Worm (Caenorhabditis elegans): ENCODE measurements around the gene C37C3.9.
A peak's percentile ranks its signal among the peaks of the same experiment; 100 is the strongest.

The C37C3.9 gene

ce11 chrV:7854603-7855002, at the start of gene C37C3.9, which contains the start of gene C37C3.18:
Gene C37C3.9 (minus strand): TSS chrV:7854700.
Gene C37C3.18 (plus strand): TSS chrV:7854993.
- TF ChIP-seq R02D3.7 (tag; optimal IDR thresholded peaks at IDR 0.05) (no peak), mxl-2 (GFP tag; conservative IDR thresholded peaks at IDR 0.05) (no peak), unc-130 (GFP tag; optimal IDR thresholded peaks at IDR 0.05) (no peak), zfp-3 (GFP tag; conservative IDR thresholded peaks at IDR 0.05) (no peak), madf-9 (GFP tag; conservative IDR thresholded peaks at IDR 0.05) (no peak), tag-97 (GFP tag; IDR thresholded peaks at IDR 0.05) (no peak), zag-1 (tag; optimal IDR thresholded peaks at IDR 0.05) (no peak), ztf-11 (tag; optimal IDR thresholded peaks at IDR 0.05) (no peak), nhr-28 (tag; optimal IDR thresholded peaks at IDR 0.05) (peak; percentile 83), snpc-4 (tag; optimal IDR thresholded peaks at IDR 0.05) (peak; percentile 72), mdl-1 (tag; optimal IDR thresholded peaks at IDR 0.05) (peak; percentile 63 to 78), ceh-20 (GFP tag; IDR thresholded peaks at IDR 0.05) (peak; percentile 55), hlh-11 (tag; optimal IDR thresholded peaks at IDR 0.05) (peak; percentile 88), nhr-41 (GFP tag; IDR thresholded peaks at IDR 0.05) (no peak), spr-1 (tag; optimal IDR thresholded peaks at IDR 0.05) (peak; percentile 2), madf-5 (GFP tag; IDR thresholded peaks at IDR 0.05) (no peak), zip-11 (GFP tag; IDR thresholded peaks at IDR 0.05) (no peak), saeg-2 (GFP tag; IDR thresholded peaks at IDR 0.05) (no peak), unc-39 (tag; optimal IDR thresholded peaks at IDR 0.05) (no peak), sdz-12 (GFP tag; optimal IDR thresholded peaks at IDR 0.05) (no peak), ceh-44 (GFP tag; IDR thresholded peaks at IDR 0.05) (no peak), ceh-82 (tag; optimal IDR thresholded peaks at IDR 0.05) (no peak), Y75B8A.6 (GFP tag; IDR thresholded peaks at IDR 0.05) (no peak), mes-2 (tag; optimal IDR thresholded peaks at IDR 0.05; ENCODE audit: poor library complexity, severe bottlenecking) (peak; percentile 72), dmd-9 (GFP tag; IDR thresholded peaks at IDR 0.05) (0 out of 2 replicates have a peak, but pooled peaks have one; percentile 30), daf-12 (tag; optimal IDR thresholded peaks at IDR 0.05) (no peak), mdt-29 (GFP tag; IDR thresholded peaks at IDR 0.05) (no peak), ceh-32 (tag; optimal IDR thresholded peaks at IDR 0.05; ENCODE audit: poor library complexity) (no peak), dmd-6 (GFP tag; IDR thresholded peaks at IDR 0.05) (peak; percentile 84), attf-4 (tag; optimal IDR thresholded peaks at IDR 0.05) (no peak), dve-1 (tag; optimal IDR thresholded peaks at IDR 0.05; ENCODE audit: insufficient read depth) (peak; percentile 88), nhr-76 (tag; optimal IDR thresholded peaks at IDR 0.05) (no peak), F49E8.2 (tag; optimal IDR thresholded peaks at IDR 0.05; ENCODE audit: borderline replicate concordance) (no peak), lin-38 (GFP tag; IDR thresholded peaks at IDR 0.05) (peak; percentile 58), zip-2 (tag; optimal IDR thresholded peaks at IDR 0.05) (no peak), ctbp-1 (GFP tag; IDR thresholded peaks at IDR 0.05) (no peak; the same call in 1 of the 2 replicates), unc-62 (GFP tag; optimal IDR thresholded peaks at IDR 0.05 in 1 of 2) (peak in 1 of 2 experiments; percentile 97), unc-62 (tag; optimal IDR thresholded peaks at IDR 0.05) (no peak), ces-1 (GFP tag; optimal IDR thresholded peaks at IDR 0.05) (peak; percentile 46), daf-16 (GFP tag; optimal IDR thresholded peaks at IDR 0.05) (no peak), daf-16 (tag; optimal IDR thresholded peaks at IDR 0.05) (peak; percentile 77), lir-3 (tag; optimal IDR thresholded peaks at IDR 0.05) (no peak), aha-1 (tag) (peak; percentile 97), T26A8.4 (GFP tag; IDR thresholded peaks at IDR 0.05) (peak; percentile 68), gei-8 (GFP tag; optimal IDR thresholded peaks at IDR 0.05) (no peak), F44E2.7 (GFP tag; IDR thresholded peaks at IDR 0.05) (no peak), pqm-1 (tag; optimal IDR thresholded peaks at IDR 0.05) (peak; percentile 26), mxl-3 (GFP tag; optimal IDR thresholded peaks at IDR 0.05) (peak; percentile 84), lin-39 (tag; optimal IDR thresholded peaks at IDR 0.05) (no peak), nhr-111 (GFP tag; optimal IDR thresholded peaks at IDR 0.05) (no peak), ceh-28 (tag; optimal IDR thresholded peaks at IDR 0.05) (no peak), nhr-77 (tag; optimal IDR thresholded peaks at IDR 0.05) (peak; percentile 70), mep-1 (tag; optimal IDR thresholded peaks at IDR 0.05) (peak; percentile 78)

All from whole organism, L4 larva.